Fruit fly (Drosophila melanogaster) S2 (cell line): Measurements from ENCODE around the gene Grx5.
A peak's percentile ranks its signal among the peaks of the same experiment; 100 is the strongest.

Source experiments
- CG8478 ChIP-seq: fragments of >200 bp; optimal IDR thresholded peaks from 2 replicates; lab custom pipeline; 2018
- CTCF ChIP-seq, 2 experiments: fragments of >200 bp; optimal IDR thresholded peaks; 2 replicates each; lab custom pipeline; 2018

The Grx5 gene

DNA sequence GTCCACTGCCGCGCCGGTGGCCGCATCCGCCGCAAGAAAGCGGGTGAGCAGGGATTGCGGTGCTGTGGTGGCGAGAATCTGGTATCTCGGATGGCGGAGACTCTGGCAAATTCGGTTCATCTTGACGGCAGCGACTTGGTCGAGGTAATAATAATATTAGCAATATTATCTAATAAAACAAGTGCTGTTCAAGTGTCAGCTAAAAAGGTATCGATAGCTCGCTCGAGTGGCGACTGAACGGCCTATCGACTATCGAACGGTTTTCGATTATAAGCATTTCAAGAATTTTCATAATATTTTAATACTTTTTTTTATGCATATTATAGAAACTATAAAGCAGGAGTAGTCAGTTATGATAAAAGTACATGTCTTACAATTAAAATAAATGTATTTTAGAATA lies at the start of gene Grx5:
TSS of gene Grx5 (minus strand) at position 216 of the 400 bp plus-strand sequence.
- no peak for TF ChIP-seq CTCF (optimal IDR thresholded peaks at IDR 0.05; lab: Kevin White, UChicago)
- TF ChIP-seq CG8478 (lab: Kevin White, UChicago), result no peak

DNA sequence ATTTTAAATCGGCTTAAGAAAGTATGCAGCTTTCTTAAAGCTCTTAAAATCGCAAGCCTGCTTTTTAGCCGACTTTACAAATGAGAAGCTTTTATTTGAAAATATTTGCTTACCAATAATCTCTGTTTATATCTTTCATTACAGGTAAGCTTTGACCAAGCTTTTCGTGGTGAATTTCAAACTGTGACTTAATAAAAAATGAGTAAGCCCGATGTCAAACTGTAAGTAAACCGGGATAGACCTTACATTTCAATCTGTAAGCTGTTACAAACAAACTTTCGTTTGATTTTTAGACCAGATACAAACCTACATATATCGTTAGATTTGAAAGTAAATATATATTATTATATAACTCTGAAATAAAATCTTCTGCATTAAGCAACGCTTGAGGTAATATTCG lies 47.6 kb upstream of the Grx5 start:
- TF ChIP-seq CTCF (optimal IDR thresholded peaks at IDR 0.05; lab: Kevin White, UChicago) (no peak), CG8478 (lab: Kevin White, UChicago) (no peak)

DNA sequence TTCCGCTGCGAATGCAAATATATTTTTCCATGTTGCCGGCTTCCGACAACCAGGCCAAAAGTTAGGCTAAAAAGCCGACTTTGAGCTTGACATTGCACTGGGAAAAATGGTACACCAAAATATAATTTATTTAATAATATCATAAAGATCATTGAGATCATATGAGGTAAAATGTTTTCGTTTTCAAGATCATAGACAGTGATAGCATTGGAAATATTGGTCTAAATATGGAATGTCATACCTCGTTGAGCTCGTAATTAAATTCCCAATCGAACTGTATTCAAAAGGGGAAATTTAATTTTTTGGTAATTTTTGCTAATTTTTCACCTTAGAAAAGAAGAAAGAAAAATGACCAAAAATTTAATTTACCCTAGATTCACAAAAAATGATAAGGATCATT lies 46.0 kb upstream of the Grx5 start:
- no peak for TF ChIP-seq CTCF (optimal IDR thresholded peaks at IDR 0.05; lab: Kevin White, UChicago)
- no peak for TF ChIP-seq CG8478 (lab: Kevin White, UChicago)

DNA sequence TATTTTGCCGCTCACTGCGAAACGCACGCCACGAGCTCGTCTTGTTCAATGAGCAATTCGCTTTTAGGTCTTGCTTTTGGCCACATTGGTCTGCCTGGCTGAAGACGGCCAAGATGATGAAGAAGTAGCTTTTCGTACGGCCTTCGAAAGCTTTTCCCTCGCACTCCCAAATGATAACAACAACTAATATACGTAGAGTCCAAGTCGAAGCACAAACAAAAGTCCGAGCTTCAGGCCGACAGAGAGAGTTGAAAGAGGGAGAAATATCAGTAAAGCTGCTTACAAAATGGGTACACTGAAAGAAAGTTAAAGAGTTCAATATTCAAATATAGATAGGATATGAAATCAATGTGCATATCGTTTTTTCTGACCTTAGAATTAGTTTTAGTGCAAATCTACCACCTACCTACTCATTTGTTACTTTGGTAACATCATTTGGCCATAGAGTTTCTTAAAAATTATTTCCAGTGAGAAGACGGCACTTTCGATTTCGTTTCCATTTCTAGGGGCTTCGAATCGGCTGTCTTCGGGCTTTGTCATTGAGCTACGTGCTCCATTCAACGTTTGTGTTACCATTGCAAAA lies 44.6 kb upstream of the Grx5 start, which contains the start of the genes CG45064 and CG45065:
TSS of gene CG45064 (minus strand) at position 51 of the 583 bp plus-strand sequence.
TSS of gene CG45065 (minus strand) at position 51 of the 583 bp plus-strand sequence.
- TF ChIP-seq CG8478 (lab: Kevin White, UChicago), result no peak
- no peak for TF ChIP-seq CTCF (optimal IDR thresholded peaks at IDR 0.05; lab: Kevin White, UChicago)

DNA sequence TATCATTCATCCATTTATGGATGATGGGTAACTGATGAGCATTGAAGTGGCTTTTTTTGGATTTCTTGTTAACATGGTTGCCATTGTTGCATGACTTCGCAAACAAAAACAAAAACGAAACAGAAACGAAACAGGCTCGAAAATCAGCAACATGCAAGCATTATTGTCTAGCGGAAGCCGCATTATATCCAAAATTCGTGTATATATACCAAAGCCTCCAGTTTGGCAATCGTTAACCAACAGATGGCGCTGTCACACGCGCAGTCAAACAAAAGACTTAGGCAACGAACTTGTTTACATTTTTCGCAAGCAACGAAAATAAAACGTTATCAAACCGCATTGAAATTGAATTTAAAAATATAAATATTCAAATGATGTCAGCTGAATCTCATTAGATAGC lies 40.9 kb upstream of the Grx5 start:
- peak; percentile 61 to 71 for TF ChIP-seq CTCF (optimal IDR thresholded peaks at IDR 0.05; lab: Kevin White, UChicago)
- TF ChIP-seq CG8478 (lab: Kevin White, UChicago), result no peak

DNA sequence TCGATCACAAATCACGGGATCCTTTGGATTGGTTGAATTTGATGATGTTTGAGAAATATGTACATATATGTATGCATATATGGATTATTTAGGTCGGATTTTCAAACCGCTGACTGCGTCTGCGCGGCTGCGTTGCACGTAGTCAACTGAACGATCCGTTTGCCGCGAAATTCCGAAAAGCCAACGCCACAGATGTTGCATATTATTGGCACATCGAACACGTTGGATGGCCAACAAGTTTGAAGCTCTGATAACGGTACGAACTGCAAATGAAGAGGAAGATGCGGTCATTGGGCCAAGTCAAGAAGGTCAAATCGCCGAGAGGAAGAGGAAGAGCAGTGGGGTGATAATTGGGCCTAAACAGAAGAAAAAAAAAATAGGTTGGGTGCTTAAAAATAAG lies 33.0 kb upstream of the Grx5 start, which contains the start of gene CG9518:
TSS of gene CG9518 (minus strand) at position 154 of the 400 bp plus-strand sequence.
- no peak for TF ChIP-seq CG8478 (lab: Kevin White, UChicago)
- no peak for TF ChIP-seq CTCF (optimal IDR thresholded peaks at IDR 0.05; lab: Kevin White, UChicago)

DNA sequence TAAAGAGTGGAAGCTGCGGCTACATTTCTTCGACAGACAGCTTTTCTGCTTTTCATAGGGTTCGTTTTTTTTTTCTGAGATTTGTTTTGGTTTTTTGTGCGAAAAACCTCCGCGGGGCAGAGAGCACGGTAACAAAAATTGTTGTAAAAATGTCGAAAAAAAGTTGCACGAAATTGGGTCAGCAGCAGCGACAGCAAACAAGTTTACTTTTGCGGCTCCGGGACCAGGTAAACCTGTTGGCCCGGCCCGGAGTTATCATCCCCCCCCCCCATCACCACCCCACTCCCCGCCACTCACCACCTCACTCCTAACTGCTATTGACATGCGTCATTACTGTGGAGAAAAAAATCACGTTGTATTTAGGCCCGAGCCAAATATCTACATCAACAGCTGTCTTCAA lies 30.4 kb upstream of the Grx5 start:
- no peak for TF ChIP-seq CTCF (optimal IDR thresholded peaks at IDR 0.05; lab: Kevin White, UChicago)
- TF ChIP-seq CG8478 (lab: Kevin White, UChicago), result no peak

DNA sequence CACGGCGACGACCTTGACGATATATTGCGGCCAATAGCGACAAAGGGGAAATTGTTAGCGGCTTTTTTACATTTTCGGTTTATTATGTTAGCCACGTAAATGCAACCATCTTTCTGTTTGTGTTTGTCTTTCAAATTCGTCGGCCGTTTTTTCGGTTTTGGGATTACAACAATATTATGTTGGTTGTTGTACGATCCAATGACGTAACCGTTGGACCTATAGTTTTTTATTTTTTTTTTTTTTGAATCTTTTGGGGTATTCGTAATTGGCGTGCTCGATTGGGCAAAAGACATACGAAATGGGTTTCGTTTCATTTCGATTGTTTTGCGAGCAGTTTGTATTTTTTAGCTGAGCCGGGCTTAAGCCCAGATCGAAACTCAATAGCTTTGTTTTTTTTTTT lies 28.9 kb upstream of the Grx5 start:
- TF ChIP-seq CTCF (optimal IDR thresholded peaks at IDR 0.05; lab: Kevin White, UChicago) (no peak), CG8478 (lab: Kevin White, UChicago) (no peak)

DNA sequence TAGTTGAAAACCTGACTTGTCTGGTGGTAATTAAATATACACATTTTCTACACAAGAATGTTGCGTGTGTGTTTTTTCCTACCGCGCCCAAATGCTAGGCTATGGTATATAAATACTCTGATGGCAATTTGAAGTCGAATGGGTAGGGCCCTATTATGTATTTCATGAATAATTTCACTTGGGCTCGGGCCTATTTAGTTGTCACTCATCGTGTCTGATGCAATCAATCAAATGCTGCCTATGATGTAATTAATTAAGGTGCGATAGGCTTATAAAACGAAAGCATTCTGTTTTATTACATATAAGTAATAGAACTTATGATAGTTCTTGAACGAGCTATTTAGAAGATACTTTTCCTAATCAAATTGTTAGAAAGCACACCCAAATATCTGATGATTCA lies 24.5 kb upstream of the Grx5 start:
- no peak for TF ChIP-seq CTCF (optimal IDR thresholded peaks at IDR 0.05; lab: Kevin White, UChicago)
- no peak for TF ChIP-seq CG8478 (lab: Kevin White, UChicago)

DNA sequence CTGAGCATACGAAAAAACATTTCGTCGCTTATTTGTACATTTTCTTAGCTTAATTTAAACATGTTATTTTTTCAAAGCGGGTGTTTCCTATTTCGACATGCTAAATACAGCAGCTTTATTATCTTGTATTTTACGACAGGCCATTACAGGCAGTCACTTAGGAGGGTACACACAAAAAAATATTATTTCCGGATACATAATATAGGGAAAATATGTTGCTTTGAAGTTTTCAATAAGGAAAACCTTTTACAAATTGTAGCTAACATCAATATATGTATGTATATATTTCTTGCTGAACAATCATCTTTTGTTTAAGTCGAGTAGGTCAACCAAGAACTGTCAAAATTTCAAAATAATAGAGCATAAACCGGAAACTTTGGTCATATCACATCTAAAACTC lies 21.0 kb upstream of the Grx5 start, which contains the start of gene CG46399:
TSS of gene CG46399 (plus strand) at position 301 of the 400 bp plus-strand sequence.
- TF ChIP-seq CG8478 (lab: Kevin White, UChicago) (no peak), CTCF (optimal IDR thresholded peaks at IDR 0.05; lab: Kevin White, UChicago) (no peak)

DNA sequence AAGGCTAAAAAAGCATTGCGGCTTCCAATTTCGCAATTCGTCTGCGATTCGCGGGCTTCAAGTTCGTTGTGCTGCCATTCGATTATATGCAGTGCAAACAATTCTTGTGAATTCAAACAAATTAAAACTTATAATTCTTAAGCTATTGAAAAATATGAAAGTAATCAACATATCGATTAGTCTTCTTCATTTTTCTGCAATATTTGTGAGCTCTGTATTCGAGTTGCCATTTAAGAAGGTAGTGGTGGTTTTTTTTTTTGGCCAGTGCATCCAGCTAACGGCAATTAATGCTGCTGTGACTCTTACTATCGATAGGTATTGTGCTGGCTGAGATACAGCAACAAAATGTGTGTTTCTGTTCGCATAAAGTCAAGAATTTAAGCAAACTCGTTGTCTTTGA lies 19.9 kb upstream of the Grx5 start:
- TF ChIP-seq CTCF (optimal IDR thresholded peaks at IDR 0.05; lab: Kevin White, UChicago) (no peak), CG8478 (lab: Kevin White, UChicago) (no peak)

DNA sequence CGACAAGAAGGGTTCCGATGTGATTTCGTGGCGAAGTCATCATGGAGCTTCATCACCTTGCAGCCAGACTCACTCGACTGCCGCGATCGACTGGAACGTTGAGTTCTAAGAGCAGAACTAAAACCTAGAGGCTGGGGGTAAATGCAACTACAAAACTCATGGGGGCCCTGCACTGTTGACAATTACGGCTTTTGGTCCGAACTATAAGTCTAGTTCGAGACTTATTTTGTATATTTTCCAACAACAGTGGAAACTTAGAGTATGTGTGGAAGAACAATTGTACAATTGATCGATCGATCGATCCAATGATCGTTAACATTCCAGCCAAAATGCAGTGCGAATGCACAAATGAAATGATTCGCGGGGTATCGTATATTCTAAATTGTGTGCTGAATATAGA lies 18.3 kb upstream of the Grx5 start, which contains the start of gene CG9519:
TSS of gene CG9519 (minus strand) at position 101 of the 400 bp plus-strand sequence.
- TF ChIP-seq CG8478 (lab: Kevin White, UChicago), result no peak
- TF ChIP-seq CTCF (optimal IDR thresholded peaks at IDR 0.05; lab: Kevin White, UChicago), result no peak

DNA sequence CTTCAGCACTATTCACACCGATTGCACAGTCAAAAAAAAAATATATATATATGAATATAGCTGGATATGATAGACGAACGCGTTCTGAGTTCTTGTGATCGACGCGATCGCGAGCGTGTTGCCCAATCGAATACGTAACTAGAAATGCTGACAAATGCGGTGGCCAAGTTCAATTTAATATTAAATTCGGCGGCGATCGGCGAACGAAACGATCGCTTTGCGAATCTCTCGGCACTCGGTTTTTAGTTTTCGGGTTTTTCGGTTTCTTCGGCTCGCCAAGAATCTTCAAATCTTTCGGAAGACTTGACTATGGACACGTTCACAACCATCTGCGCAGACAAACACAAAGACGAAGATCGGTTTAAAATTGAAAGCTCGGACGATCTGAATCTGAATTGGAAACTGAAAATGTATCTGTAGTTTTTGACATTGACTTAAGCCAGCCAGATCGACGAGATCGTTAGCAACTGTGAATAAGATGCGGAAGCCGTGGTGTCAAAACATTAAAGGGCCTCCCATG lies 15.2 kb upstream of the Grx5 start, which contains the start of gene CG9521:
TSS of gene CG9521 (minus strand) at position 117 of the 520 bp plus-strand sequence.
- TF ChIP-seq CTCF (optimal IDR thresholded peaks at IDR 0.05; lab: Kevin White, UChicago) (no peak), CG8478 (lab: Kevin White, UChicago) (no peak)

DNA sequence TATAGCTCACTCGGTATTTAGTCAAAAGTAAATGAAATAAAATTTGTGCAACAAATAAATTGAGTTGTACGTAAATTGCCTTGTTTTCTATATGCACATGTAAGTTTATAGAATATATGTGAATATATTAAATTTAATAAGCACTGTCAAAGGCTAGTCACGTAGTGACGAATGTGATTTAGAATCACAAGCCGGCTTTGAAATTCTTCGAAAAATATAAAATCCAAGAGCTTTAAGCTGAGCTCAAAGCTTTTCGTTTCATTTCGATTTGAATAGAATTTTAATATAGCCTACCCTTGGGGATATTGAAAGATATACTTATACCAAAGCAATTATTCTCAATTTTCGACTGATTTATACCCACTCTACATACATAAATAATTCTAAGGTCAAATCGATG lies 12.1 kb upstream of the Grx5 start:
- no peak for TF ChIP-seq CG8478 (lab: Kevin White, UChicago)
- no peak for TF ChIP-seq CTCF (optimal IDR thresholded peaks at IDR 0.05; lab: Kevin White, UChicago)

DNA sequence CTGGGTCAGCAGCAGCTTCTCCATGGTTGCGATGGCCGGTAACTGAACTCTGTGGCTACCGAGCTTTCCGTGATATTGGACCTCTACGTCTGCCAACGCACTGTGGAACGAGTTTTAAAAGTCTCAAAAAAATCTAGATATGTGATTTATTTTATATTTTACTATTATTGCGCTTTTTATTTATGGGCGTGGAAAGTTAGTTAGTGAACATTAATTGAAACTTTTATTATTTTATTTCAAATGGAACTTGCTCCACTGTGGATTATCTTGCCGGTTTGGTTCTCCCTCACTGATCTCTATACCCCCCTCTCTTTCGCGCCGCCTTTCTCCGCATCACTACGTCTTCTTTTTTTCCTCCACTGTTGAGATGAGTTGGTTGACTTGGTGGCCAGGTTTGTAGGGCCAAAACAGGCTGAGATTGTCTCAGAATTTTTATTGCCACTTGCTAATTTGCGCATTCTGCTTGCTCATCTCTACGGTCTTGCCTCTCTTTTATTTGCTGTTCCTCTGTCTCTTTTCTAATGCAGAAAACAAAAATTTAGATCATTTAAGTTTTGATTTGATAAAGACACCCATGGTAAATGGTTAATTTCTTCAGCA lies 10.9 kb upstream of the Grx5 start, which contains the start of gene CG9522:
TSS of gene CG9522 (minus strand) at position 54 of the 600 bp plus-strand sequence.
- TF ChIP-seq CG8478 (lab: Kevin White, UChicago), result no peak
